Fruit fly (Drosophila melanogaster) whole organism, embryonic: ENCODE results near the gene wda.

ENCODE experiments used
- Ada2b ChIP-seq: fragments of 200-800 bp; sonication (Bioruptor generic); IDR thresholded peaks from 2 replicates; pipeline ENCODE4 v1.3.6; 2022; ENCODE audit warnings: missing biosample characterization, missing genetic modification characterization
- B-H1 ChIP-seq: fragments of 200-800 bp; sonication (Bioruptor generic); IDR thresholded peaks from 3 replicates; pipeline ENCODE4 v1.3.6; 2022; ENCODE audit warnings: missing biosample characterization, missing genetic modification characterization
- Bgb ChIP-seq: fragments of 200-800 bp; sonication (Bioruptor generic); IDR thresholded peaks from 2 replicates; pipeline ENCODE4 v1.3.6; 2022; ENCODE audit warnings: missing biosample characterization, missing genetic modification characterization; ENCODE audit not compliant: partially characterized antibody
- BtbVII ChIP-seq: fragments of 200-800 bp; sonication (Bioruptor generic); optimal IDR thresholded peaks from 3 replicates; lab custom pipeline; 2017; ENCODE audit warnings: missing biosample characterization, mild to moderate bottlenecking, missing genetic modification characterization
- CG10267 ChIP-seq: fragments of 200-800 bp; sonication (Bioruptor generic); optimal IDR thresholded peaks from 2 replicates; lab custom pipeline; 2018; ENCODE audit warnings: missing biosample characterization, mild to moderate bottlenecking, missing genetic modification characterization, moderate library complexity
- CG12744 ChIP-seq: fragments of 200-800 bp; sonication (Bioruptor generic); optimal IDR thresholded peaks from 2 replicates; lab custom pipeline; 2016; ENCODE audit warnings: missing biosample characterization, missing genetic modification characterization
- CG13296 ChIP-seq: fragments of 200-800 bp; sonication (Bioruptor generic); optimal IDR thresholded peaks from 3 replicates; lab custom pipeline; 2018; ENCODE audit warnings: missing biosample characterization, mild to moderate bottlenecking, missing genetic modification characterization
- CG14710 ChIP-seq: fragments of 200-800 bp; sonication (Bioruptor generic); optimal IDR thresholded peaks from 3 replicates; lab custom pipeline; 2019; ENCODE audit warnings: missing biosample characterization, mild to moderate bottlenecking, missing genetic modification characterization, moderate library complexity
- CG2120 ChIP-seq: fragments of 200-800 bp; sonication (Bioruptor generic); optimal IDR thresholded peaks from 3 replicates; lab custom pipeline; 2016; ENCODE audit warnings: missing biosample characterization, missing genetic modification characterization
- CG2129 ChIP-seq: fragments of 200-800 bp; sonication (Bioruptor generic); IDR thresholded peaks from 2 replicates; pipeline ENCODE4 v1.3.6; 2022; ENCODE audit warnings: missing biosample characterization, missing genetic modification characterization; ENCODE audit not compliant: partially characterized antibody
- CG2202 ChIP-seq: fragments of 200-800 bp; sonication (Bioruptor generic); optimal IDR thresholded peaks from 2 replicates; lab custom pipeline; 2018; ENCODE audit warnings: missing biosample characterization, mild to moderate bottlenecking, missing genetic modification characterization
- CG2889 ChIP-seq: fragments of 200-800 bp; sonication (Bioruptor generic); IDR thresholded peaks from 3 replicates; pipeline ENCODE4 v1.3.6; 2022; ENCODE audit warnings: missing biosample characterization, missing genetic modification characterization
- CG32767 ChIP-seq: fragments of 200-800 bp; sonication (Bioruptor generic); IDR thresholded peaks from 2 replicates; pipeline ENCODE4 v1.3.6; 2022; ENCODE audit warnings: missing biosample characterization, missing genetic modification characterization
- CG4360 ChIP-seq: fragments of 200-800 bp; sonication (Bioruptor generic); IDR thresholded peaks from 2 replicates; pipeline ENCODE4 v1.3.6; 2022; ENCODE audit warnings: missing biosample characterization, missing genetic modification characterization
- CG6272 ChIP-seq: fragments of 200-800 bp; sonication (Bioruptor generic); IDR thresholded peaks from 2 replicates; pipeline ENCODE4 v1.3.6; 2022; ENCODE audit warnings: missing biosample characterization, missing genetic modification characterization
- CG7786 ChIP-seq: fragments of 200-800 bp; sonication (Bioruptor generic); optimal IDR thresholded peaks from 2 replicates; lab custom pipeline; 2016; ENCODE audit warnings: missing biosample characterization, missing genetic modification characterization
- CG8388 ChIP-seq: fragments of 200-800 bp; sonication (Bioruptor generic); optimal IDR thresholded peaks from 2 replicates; lab custom pipeline; 2019; ENCODE audit warnings: missing biosample characterization, mild to moderate bottlenecking, missing genetic modification characterization, moderate library complexity
- CG8944 ChIP-seq: fragments of 200-800 bp; sonication (Bioruptor generic); optimal IDR thresholded peaks from 3 replicates; lab custom pipeline; 2016; ENCODE audit warnings: missing biosample characterization, missing genetic modification characterization
- Dad ChIP-seq: fragments of 200-800 bp; sonication (Bioruptor generic); optimal IDR thresholded peaks from 3 replicates; lab custom pipeline; 2016; ENCODE audit warnings: missing biosample characterization, missing genetic modification characterization
- E2f2 ChIP-seq: fragments of 200-800 bp; sonication (Bioruptor generic); IDR thresholded peaks from 2 replicates; pipeline ENCODE4 v1.3.6; 2022; ENCODE audit warnings: missing biosample characterization, missing genetic modification characterization
- Elba2 ChIP-seq: fragments of 200-800 bp; sonication (Bioruptor generic); optimal IDR thresholded peaks from 3 replicates; lab custom pipeline; 2016; ENCODE audit warnings: missing biosample characterization, missing genetic modification characterization
- Fer3 ChIP-seq: fragments of 200-800 bp; sonication (Bioruptor generic); optimal IDR thresholded peaks from 2 replicates; lab custom pipeline; 2018; ENCODE audit warnings: missing biosample characterization, mild to moderate bottlenecking, missing genetic modification characterization, moderate library complexity
- HLH54F ChIP-seq: fragments of 200-800 bp; sonication (Bioruptor generic); optimal IDR thresholded peaks from 3 replicates; lab custom pipeline; 2016; ENCODE audit warnings: missing biosample characterization, missing genetic modification characterization
- Kr ChIP-seq: fragments of 200-800 bp; sonication (Bioruptor generic); optimal IDR thresholded peaks from 2 replicates; lab custom pipeline; 2017; ENCODE audit warnings: missing biosample characterization, mild to moderate bottlenecking, missing genetic modification characterization
- Lim3 ChIP-seq: fragments of 200-800 bp; sonication (Bioruptor generic); IDR thresholded peaks from 2 replicates; pipeline ENCODE4 v1.3.6; 2022; ENCODE audit warnings: missing biosample characterization, missing genetic modification characterization
- Mad ChIP-seq: fragments of 200-800 bp; sonication (Bioruptor generic); optimal IDR thresholded peaks from 2 replicates; lab custom pipeline; 2016; ENCODE audit warnings: missing biosample characterization, missing genetic modification characterization
- Med ChIP-seq: fragments of 200-800 bp; sonication (Bioruptor generic); peaks from one replicate; lab custom pipeline; 2016; ENCODE audit warnings: missing biosample characterization, missing genetic modification characterization, mild to moderate bottlenecking, inconsistent platforms, moderate library complexity
- Mes4 ChIP-seq: fragments of 200-800 bp; sonication (Bioruptor generic); optimal IDR thresholded peaks from 2 replicates; lab custom pipeline; 2016; ENCODE audit warnings: missing biosample characterization, missing genetic modification characterization
- Nf-YB ChIP-seq: fragments of 200-800 bp; sonication (Bioruptor generic); optimal IDR thresholded peaks from 3 replicates; lab custom pipeline; 2019; ENCODE audit warnings: missing biosample characterization, mild to moderate bottlenecking, missing genetic modification characterization, moderate library complexity
- NfI ChIP-seq: fragments of 200-800 bp; sonication (Bioruptor generic); optimal IDR thresholded peaks from 3 replicates; lab custom pipeline; 2018; ENCODE audit warnings: missing biosample characterization, mild to moderate bottlenecking, missing genetic modification characterization, moderate library complexity
- Sry-δ ChIP-seq: fragments of 200-800 bp; sonication (Bioruptor generic); optimal IDR thresholded peaks from 2 replicates; lab custom pipeline; 2016; ENCODE audit warnings: missing biosample characterization, missing genetic modification characterization
- Ssrp ChIP-seq: fragments of 200-800 bp; sonication (Bioruptor generic); optimal IDR thresholded peaks from 2 replicates; lab custom pipeline; 2018; ENCODE audit warnings: missing biosample characterization, mild to moderate bottlenecking, missing genetic modification characterization, moderate library complexity
- TFAM ChIP-seq: fragments of 200-800 bp; sonication (Bioruptor generic); optimal IDR thresholded peaks from 2 replicates; lab custom pipeline; 2017; ENCODE audit warnings: missing biosample characterization, missing genetic modification characterization, inconsistent platforms
- amos ChIP-seq: fragments of 200-800 bp; sonication (Bioruptor generic); IDR thresholded peaks from 2 replicates; pipeline ENCODE4 v1.3.6; 2022; ENCODE audit warnings: missing biosample characterization, missing genetic modification characterization; ENCODE audit not compliant: partially characterized antibody
- ato ChIP-seq: fragments of 200-800 bp; sonication (Bioruptor generic); IDR thresholded peaks from 2 replicates; pipeline ENCODE4 v1.3.6; 2022; ENCODE audit warnings: missing biosample characterization, missing genetic modification characterization; ENCODE audit not compliant: partially characterized antibody
- cg ChIP-seq: fragments of 200-800 bp; sonication (Bioruptor generic); optimal IDR thresholded peaks from 3 replicates; lab custom pipeline; 2019; ENCODE audit warnings: missing biosample characterization, mild to moderate bottlenecking, missing genetic modification characterization, moderate library complexity
- croc ChIP-seq: fragments of 200-800 bp; sonication (Bioruptor generic); conservative IDR thresholded peaks from 3 replicates; pipeline ENCODE4 v1.3.6; 2022; ENCODE audit warnings: missing biosample characterization, missing genetic modification characterization
- cwo ChIP-seq: fragments of 200-800 bp; sonication (Bioruptor generic); optimal IDR thresholded peaks from 3 replicates; lab custom pipeline; 2017; ENCODE audit warnings: missing biosample characterization, missing genetic modification characterization, mild to moderate bottlenecking, moderate library complexity, missing genetic modification reagents
- h ChIP-seq: fragments of >200 bp; optimal IDR thresholded peaks from 2 replicates; lab custom pipeline; 2017
- ham ChIP-seq: fragments of 200-800 bp; sonication (Bioruptor generic); IDR thresholded peaks from 2 replicates; pipeline ENCODE4 v1.3.6; 2022; ENCODE audit warnings: missing biosample characterization, missing genetic modification characterization
- her ChIP-seq: fragments of 200-800 bp; sonication (Bioruptor generic); optimal IDR thresholded peaks from 2 replicates; lab custom pipeline; 2016; ENCODE audit warnings: missing biosample characterization, missing genetic modification characterization
- lilli ChIP-seq: fragments of 200-800 bp; sonication (Bioruptor generic); optimal IDR thresholded peaks from 3 replicates; lab custom pipeline; 2016; ENCODE audit warnings: missing biosample characterization, missing genetic modification characterization
- lov ChIP-seq, 2 experiments: fragments of 200-800 bp in 1 of 2; fragments of >200 bp in 1 of 2; sonication (Bioruptor generic) in 1 of 2; IDR thresholded peaks in 1 of 2; optimal IDR thresholded peaks in 1 of 2; 2 replicates in 1 of 2; 3 replicates in 1 of 2; pipeline versions ENCODE4 v1.3.6 to Lab custom; 2017 to 2022; ENCODE audit warnings: missing biosample characterization in 1 of 2, missing genetic modification characterization in 1 of 2
- pros ChIP-seq: fragments of 200-800 bp; sonication (Bioruptor generic); optimal IDR thresholded peaks from 3 replicates; lab custom pipeline; 2019; ENCODE audit warnings: missing biosample characterization, mild to moderate bottlenecking, missing genetic modification characterization, moderate library complexity
- ro ChIP-seq: fragments of 200-800 bp; sonication (Bioruptor generic); IDR thresholded peaks from 2 replicates; pipeline ENCODE4 v1.3.6; 2022; ENCODE audit warnings: missing biosample characterization, missing genetic modification characterization
- slp2 ChIP-seq: fragments of 200-800 bp; sonication (Bioruptor generic); optimal IDR thresholded peaks from 2 replicates; lab custom pipeline; 2016; ENCODE audit warnings: missing biosample characterization, missing genetic modification characterization
- sqz ChIP-seq: fragments of 200-800 bp; sonication (Bioruptor generic); optimal IDR thresholded peaks from 3 replicates; lab custom pipeline; 2018; ENCODE audit warnings: missing biosample characterization, mild to moderate bottlenecking, missing genetic modification characterization
- stwl ChIP-seq: fragments of 200-800 bp; sonication (Bioruptor generic); optimal IDR thresholded peaks from 3 replicates; lab custom pipeline; 2018; ENCODE audit warnings: missing biosample characterization, mild to moderate bottlenecking, missing genetic modification characterization, moderate library complexity
- toy ChIP-seq: fragments of 200-800 bp; sonication (Bioruptor generic); IDR thresholded peaks from 2 replicates; pipeline ENCODE4 v1.3.6; 2022; ENCODE audit warnings: missing biosample characterization, missing genetic modification characterization
- usp ChIP-seq: fragments of >200 bp; optimal IDR thresholded peaks from 2 replicates; lab custom pipeline; 2017; ENCODE audit warnings: missing biosample characterization, missing genetic modification characterization

Gene wda

DNA sequence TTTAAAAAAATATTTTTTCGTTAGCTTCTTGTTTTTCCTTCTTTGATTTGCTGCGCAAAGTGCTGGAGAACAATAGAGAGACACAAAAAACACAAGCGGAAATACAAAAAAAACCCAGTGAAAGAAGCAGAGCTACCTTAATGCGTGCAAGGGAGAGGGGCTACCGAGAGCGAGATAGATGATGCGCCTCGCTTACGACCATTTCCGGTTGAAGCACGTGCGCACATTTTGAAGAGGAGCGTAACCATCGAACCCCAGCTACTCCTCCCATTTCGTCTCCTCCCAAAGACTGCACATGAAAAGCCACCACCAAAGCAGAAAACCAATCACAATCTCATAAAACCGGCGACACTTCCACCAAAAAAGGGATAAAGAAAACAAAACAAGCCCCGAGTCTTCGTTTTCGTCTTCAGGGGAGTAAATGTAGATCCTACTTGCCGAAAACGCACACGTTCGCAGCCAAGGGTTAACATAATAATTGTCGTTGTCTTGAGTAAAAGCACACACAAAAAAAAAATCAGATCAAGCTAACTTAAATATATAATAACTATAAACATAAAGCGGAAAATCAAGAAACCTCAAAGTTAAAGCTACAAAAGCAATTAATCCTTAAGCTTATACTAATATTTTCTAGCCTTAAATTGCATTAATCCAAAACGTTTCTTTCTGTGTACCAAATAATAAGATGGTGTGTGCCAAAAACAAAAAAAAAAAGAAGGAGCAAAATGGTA lies 39.4 kb upstream of the wda start (continued):
- TF ChIP-seq Med (GFP tag; lab: Kevin White, UChicago), result peak; percentile 61
- TF ChIP-seq Ssrp (tag; lab: Kevin White, UChicago), result peak; percentile 45
- TF ChIP-seq Bgb, result no peak
- no peak for TF ChIP-seq Dad
- no peak for TF ChIP-seq stwl
- peak; percentile 38 for TF ChIP-seq NfI (GFP tag; lab: Kevin White, UChicago)
- TF ChIP-seq CG12744 (GFP tag; lab: Kevin White, UChicago), result no peak
- TF ChIP-seq cg (GFP tag; lab: Kevin White, UChicago), result no peak
- peak; percentile 45 for TF ChIP-seq CG10267 (tag; lab: Kevin White, UChicago)
- TF ChIP-seq toy (GFP tag; lab: Robert Waterston, UW), result no peak
- TF ChIP-seq CG2120 (GFP tag; lab: Kevin White, UChicago), result no peak
- TF ChIP-seq CG13296 (GFP tag; lab: Kevin White, UChicago), result no peak
- TF ChIP-seq Fer3 (tag; lab: Kevin White, UChicago), result no peak
- no peak for TF ChIP-seq Mad (GFP tag; lab: Kevin White, UChicago)
- peak; percentile 21 for TF ChIP-seq pros (GFP tag; lab: Kevin White, UChicago)
- no peak for TF ChIP-seq TFAM (GFP tag; lab: Kevin White, UChicago)
- no peak for TF ChIP-seq Sry-δ (GFP tag; lab: Kevin White, UChicago)
- no peak for TF ChIP-seq Elba2
- TF ChIP-seq CG8388 (GFP tag; lab: Kevin White, UChicago), result peak; percentile 27
- TF ChIP-seq ham (GFP tag; lab: Robert Waterston, UW), result no peak
- TF ChIP-seq lov (optimal IDR thresholded peaks at IDR 0.05; lab: Kevin White, UChicago), result no peak
- no peak for TF ChIP-seq lov (GFP tag; IDR thresholded peaks at IDR 0.05; lab: Robert Waterston, UW)
- TF ChIP-seq ro (GFP tag; lab: Robert Waterston, UW), result no peak
- TF ChIP-seq usp (GFP tag; lab: Kevin White, UChicago), result no peak
- no peak for TF ChIP-seq Kr (GFP tag; lab: Kevin White, UChicago)
- no peak for TF ChIP-seq amos (GFP tag; lab: Robert Waterston, UW)
- peak; percentile 82 for TF ChIP-seq Nf-YB (GFP tag; lab: Kevin White, UChicago)
- TF ChIP-seq sqz, result peak; percentile 55
- TF ChIP-seq CG14710 (tag; lab: Kevin White, UChicago), result peak; percentile 52
- TF ChIP-seq cwo (GFP tag; lab: Kevin White, UChicago), result peak; percentile 56
- no peak for TF ChIP-seq HLH54F (GFP tag; lab: Kevin White, UChicago)
- TF ChIP-seq slp2, result no peak
- TF ChIP-seq CG2129, result no peak
- no peak for TF ChIP-seq lilli (GFP tag; lab: Kevin White, UChicago)
- no peak for TF ChIP-seq Lim3 (GFP tag; lab: Robert Waterston, UW)
- no peak for TF ChIP-seq BtbVII (GFP tag; lab: Kevin White, UChicago)
- no peak for TF ChIP-seq ato (GFP tag; lab: Robert Waterston, UW)
- TF ChIP-seq Ada2b (GFP tag; lab: Robert Waterston, UW), result no peak
- no peak; the same call in 2 of the 3 replicates for TF ChIP-seq croc (GFP tag; lab: Robert Waterston, UW)
- TF ChIP-seq CG6272 (GFP tag; lab: Robert Waterston, UW), result no peak
- TF ChIP-seq CG7786 (GFP tag; lab: Kevin White, UChicago), result no peak
- TF ChIP-seq CG4360 (GFP tag; lab: Robert Waterston, UW), result no peak
- TF ChIP-seq her (GFP tag; lab: Kevin White, UChicago), result no peak
- no peak for TF ChIP-seq E2f2
- TF ChIP-seq B-H1, result no peak
- no peak for TF ChIP-seq Mes4
- TF ChIP-seq CG32767 (GFP tag; lab: Robert Waterston, UW), result no peak
- TF ChIP-seq h (lab: Kevin White, UChicago), result no peak
- TF ChIP-seq CG2889, result no peak
- TF ChIP-seq CG8944, result no peak
- TF ChIP-seq CG2202, result no peak
